Fruit fly (Drosophila melanogaster) S2 (cell line): Measurements from ENCODE around the gene CG32248.

Experiments
- CG8478 ChIP-seq: fragments of >200 bp; optimal IDR thresholded peaks from 2 replicates; lab custom pipeline; 2018
- CTCF ChIP-seq, 2 experiments: fragments of >200 bp; optimal IDR thresholded peaks; 2 replicates each; lab custom pipeline; 2018

- no peak for TF ChIP-seq CTCF (optimal IDR thresholded peaks at IDR 0.05; lab: Kevin White, UChicago)
- no peak for TF ChIP-seq CG8478 (lab: Kevin White, UChicago)
Measured at dm6 chr3L:4431111-4431730, 40.3 kb upstream of the CG32248 start.
